Worm (Caenorhabditis elegans): ENCODE data around the gene scb-1.

DNA sequence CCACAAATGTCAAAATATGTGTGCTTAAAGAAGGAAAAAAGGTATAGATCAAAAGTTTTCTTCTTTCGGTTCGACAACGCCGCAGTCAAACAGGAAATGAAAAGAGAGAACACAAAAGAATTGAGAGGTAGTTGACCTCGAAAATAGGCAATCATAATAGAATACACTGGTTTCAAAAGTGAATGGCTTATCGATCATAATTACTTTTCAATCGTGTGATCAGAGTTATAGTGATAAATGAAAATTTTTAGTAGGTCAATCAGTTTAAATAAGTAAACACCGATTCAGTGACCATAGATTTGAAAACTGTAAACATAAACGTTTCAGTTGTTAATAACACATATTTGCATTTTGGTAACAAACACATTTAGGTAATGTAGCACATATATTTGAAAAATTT, 49.1 kb downstream of the scb-1 start:
- TF ChIP-seq zag-1 (tag; optimal IDR thresholded peaks at IDR 0.05) (no peak), nhr-84 (tag; optimal IDR thresholded peaks at IDR 0.05) (no peak), elt-3 (tag; optimal IDR thresholded peaks at IDR 0.05) (no peak), mdl-1 (tag; optimal IDR thresholded peaks at IDR 0.05) (no peak)

Data from whole organism, L1 larva.